Worm (Caenorhabditis elegans) whole organism, young adult: ENCODE data around the gene mpdu-1.

Experiments used
- B0336.3 ChIP-seq: fragments of 200-800 bp; sonication (Bioruptor generic); IDR thresholded peaks from 2 replicates; pipeline ENCODE4 v1.3.6; 2022; ENCODE audit warnings: missing genetic modification characterization, missing compliant biosample characterization
- C06A6.2 ChIP-seq: fragments of 200-800 bp; sonication (Bioruptor generic); conservative IDR thresholded peaks from 2 replicates; pipeline ENCODE4 v1.3.6; 2022; ENCODE audit warnings: missing genetic modification characterization, missing compliant biosample characterization
- D2030.7 ChIP-seq: fragments of 200-800 bp; sonication (Bioruptor generic); IDR thresholded peaks from 2 replicates; pipeline ENCODE4 v1.3.6; 2022; ENCODE audit warnings: missing genetic modification reagents, missing genetic modification characterization, missing compliant biosample characterization
- F37B4.10 ChIP-seq: fragments of 200-800 bp; sonication (Bioruptor generic); IDR thresholded peaks from 2 replicates; pipeline ENCODE4 v1.3.6; 2022; ENCODE audit warnings: missing genetic modification characterization, missing compliant biosample characterization
- F49E8.2 ChIP-seq: sonication (generic microtip); optimal IDR thresholded peaks from 3 replicates; lab custom pipeline; 2017; ENCODE audit warnings: missing genetic modification characterization, mild to moderate bottlenecking, missing compliant biosample characterization, antibody characterized with exemption, moderate library complexity; ENCODE audit not compliant: insufficient read depth
- F55B11.4 ChIP-seq: sonication (generic microtip); optimal IDR thresholded peaks from 2 replicates; lab custom pipeline; 2016; ENCODE audit warnings: missing compliant biosample characterization, missing genetic modification characterization, borderline replicate concordance; ENCODE audit not compliant: insufficient read depth
- Y53G8AR.9 ChIP-seq: fragments of 200-800 bp; sonication (Bioruptor generic); conservative IDR thresholded peaks from 2 replicates; pipeline ENCODE4 v1.3.6; 2022; ENCODE audit warnings: missing genetic modification reagents, missing genetic modification characterization, missing compliant biosample characterization
- Y56A3A.18 ChIP-seq: fragments of 200-800 bp; sonication (Bioruptor generic); IDR thresholded peaks from 2 replicates; pipeline ENCODE4 v1.3.6; 2022; ENCODE audit warnings: missing genetic modification reagents, missing genetic modification characterization, missing compliant biosample characterization
- akir-1 ChIP-seq: fragments of 200-800 bp; sonication (Bioruptor generic); optimal IDR thresholded peaks from 2 replicates; lab custom pipeline; 2018; ENCODE audit warnings: mild to moderate bottlenecking, missing genetic modification characterization, moderate library complexity, missing compliant biosample characterization
- atf-7 ChIP-seq: sonication (generic microtip); optimal IDR thresholded peaks from 2 replicates; lab custom pipeline; 2017; ENCODE audit warnings: mild to moderate bottlenecking, missing genetic modification characterization, missing compliant biosample characterization
- attf-6 ChIP-seq: fragments of 200-800 bp; sonication (Bioruptor generic); IDR thresholded peaks from 2 replicates; pipeline ENCODE4 v1.3.6; 2022; ENCODE audit warnings: missing genetic modification reagents, missing genetic modification characterization, missing compliant biosample characterization
- bed-1 ChIP-seq: fragments of 200-800 bp; sonication (Bioruptor generic); IDR thresholded peaks from 2 replicates; pipeline ENCODE4 v1.3.6; 2022; ENCODE audit warnings: missing genetic modification reagents, missing genetic modification characterization, missing compliant biosample characterization
- cebp-2 ChIP-seq: fragments of 200-800 bp; sonication (Bioruptor generic); IDR thresholded peaks from 2 replicates; pipeline ENCODE4 v1.3.6; 2022; ENCODE audit warnings: missing genetic modification characterization, missing compliant biosample characterization
- ceh-100 ChIP-seq: fragments of 200-800 bp; sonication (Bioruptor generic); IDR thresholded peaks from 2 replicates; pipeline ENCODE4 v1.3.6; 2022; ENCODE audit warnings: missing genetic modification reagents, missing genetic modification characterization, missing compliant biosample characterization
- ceh-40 ChIP-seq: fragments of 200-800 bp; sonication (Bioruptor generic); IDR thresholded peaks from 2 replicates; pipeline ENCODE4 v1.3.6; 2022; ENCODE audit warnings: missing genetic modification characterization, missing compliant biosample characterization
- egl-18 ChIP-seq: fragments of 200-800 bp; sonication (Bioruptor generic); IDR thresholded peaks from 2 replicates; pipeline ENCODE4 v1.3.6; 2022; ENCODE audit warnings: missing genetic modification reagents, missing genetic modification characterization, missing compliant biosample characterization
- him-1 ChIP-seq: sonication (generic microtip); optimal IDR thresholded peaks from 2 replicates; lab custom pipeline; 2016; ENCODE audit warnings: missing genotype, missing genetic modification reagents, missing genetic modification characterization, missing compliant biosample characterization
- hlh-12 ChIP-seq: sonication (generic microtip); optimal IDR thresholded peaks from 2 replicates; lab custom pipeline; 2016; ENCODE audit warnings: missing genetic modification characterization, missing compliant biosample characterization
- hmg-20 ChIP-seq: fragments of 200-800 bp; sonication (Bioruptor generic); IDR thresholded peaks from 2 replicates; pipeline ENCODE4 v1.3.6; 2022; ENCODE audit warnings: missing genetic modification reagents, missing genetic modification characterization, missing compliant biosample characterization
- lin-54 ChIP-seq: fragments of 200-800 bp; sonication (Bioruptor generic); optimal IDR thresholded peaks from 2 replicates; lab custom pipeline; 2018; ENCODE audit warnings: mild to moderate bottlenecking, missing genetic modification characterization, missing compliant biosample characterization
- madf-3 ChIP-seq: fragments of 200-800 bp; sonication (Bioruptor generic); IDR thresholded peaks from 2 replicates; pipeline ENCODE4 v1.3.6; 2022; ENCODE audit warnings: missing genetic modification reagents, missing genetic modification characterization, missing compliant biosample characterization
- madf-6 ChIP-seq: fragments of 200-800 bp; sonication (Bioruptor generic); IDR thresholded peaks from 2 replicates; pipeline ENCODE4 v1.3.6; 2022; ENCODE audit warnings: missing genetic modification reagents, missing genetic modification characterization, missing compliant biosample characterization
- madf-8 ChIP-seq: fragments of 200-800 bp; sonication (Bioruptor generic); conservative IDR thresholded peaks from 2 replicates; pipeline ENCODE4 v1.3.6; 2022; ENCODE audit warnings: missing genetic modification reagents, missing genetic modification characterization, missing compliant biosample characterization
- nhr-120 ChIP-seq: fragments of 200-800 bp; sonication (Bioruptor generic); IDR thresholded peaks from 2 replicates; pipeline ENCODE4 v1.3.6; 2022; ENCODE audit warnings: missing genetic modification characterization, missing compliant biosample characterization
- nhr-27 ChIP-seq: fragments of 200-800 bp; sonication (Bioruptor generic); optimal IDR thresholded peaks from 2 replicates; lab custom pipeline; 2018; ENCODE audit warnings: mild to moderate bottlenecking, missing genetic modification characterization, moderate library complexity, missing compliant biosample characterization
- nhr-80 ChIP-seq: sonication (generic microtip); optimal IDR thresholded peaks from 2 replicates; lab custom pipeline; 2016; ENCODE audit warnings: missing genetic modification characterization, missing compliant biosample characterization
- nhr-90 ChIP-seq: sonication (generic microtip); optimal IDR thresholded peaks from 2 replicates; lab custom pipeline; 2016; ENCODE audit warnings: missing genotype, mild to moderate bottlenecking, missing genetic modification characterization, missing compliant biosample characterization
- sea-2 ChIP-seq: fragments of 200-800 bp; sonication (Bioruptor generic); IDR thresholded peaks from 2 replicates; pipeline ENCODE4 v1.3.6; 2022; ENCODE audit warnings: missing genetic modification characterization, missing compliant biosample characterization
- somi-1 ChIP-seq: fragments of 200-800 bp; sonication (Bioruptor generic); optimal IDR thresholded peaks from 2 replicates; lab custom pipeline; 2018; ENCODE audit warnings: mild to moderate bottlenecking, missing genetic modification characterization, missing compliant biosample characterization
- sptf-2 ChIP-seq: fragments of 200-800 bp; sonication (Bioruptor generic); optimal IDR thresholded peaks from 2 replicates; lab custom pipeline; 2018; ENCODE audit warnings: mild to moderate bottlenecking, missing genetic modification characterization, missing compliant biosample characterization
- tbp1 ChIP-seq: fragments of 200-800 bp; sonication (Bioruptor generic); optimal IDR thresholded peaks from 2 replicates; lab custom pipeline; 2018; ENCODE audit warnings: mild to moderate bottlenecking, missing genetic modification characterization, missing compliant biosample characterization
- xnd-1 ChIP-seq: sonication (generic microtip); optimal IDR thresholded peaks from 2 replicates; lab custom pipeline; 2016; ENCODE audit warnings: missing genotype, missing genetic modification reagents, missing genetic modification characterization, missing compliant biosample characterization
- ztf-26 ChIP-seq: sonication (generic microtip); optimal IDR thresholded peaks from 2 replicates; lab custom pipeline; 2017; ENCODE audit warnings: missing genetic modification characterization, missing compliant biosample characterization

The mpdu-1 gene

ce11 chrV:8387056-8387455 is 28.1 kb upstream of the mpdu-1 start, which contains the start of gene gcy-7:
gcy-7 (plus strand) TSS chrV:8387356.
- TF ChIP-seq sea-2 (GFP tag; lab: Robert Waterston, UW) (no peak), hlh-12 (tag; lab: Kevin White, UChicago) (no peak), nhr-120 (no peak), hmg-20 (GFP tag; lab: Robert Waterston, UW) (no peak), ceh-100 (no peak), madf-8 (GFP tag; lab: Robert Waterston, UW) (no peak), him-1 (tag; lab: Kevin White, UChicago) (no peak), F37B4.10 (GFP tag; lab: Robert Waterston, UW) (no peak)

- TF ChIP-seq lin-54 (GFP tag; lab: Kevin White, UChicago) (no peak), nhr-80 (peak; percentile 25), sptf-2 (GFP tag; lab: Kevin White, UChicago) (no peak), C06A6.2 (GFP tag; lab: Robert Waterston, UW) (no peak)
Observed at ce11 chrV:8385879-8386530, 27.0 kb upstream of the mpdu-1 start, which contains the start of gene hsp-17. hsp-17 (minus strand) TSS chrV:8385929.

ce11 chrV:8384809-8385208 is 25.8 kb upstream of the mpdu-1 start:
- TF ChIP-seq madf-3 (GFP tag; lab: Robert Waterston, UW) (no peak), madf-6 (GFP tag; lab: Robert Waterston, UW) (no peak), nhr-90 (tag; lab: Kevin White, UChicago) (peak; percentile 70), bed-1 (GFP tag; lab: Robert Waterston, UW) (0 out of 2 replicates have a peak, but pooled peaks have one; percentile 6), F55B11.4 (tag; lab: Kevin White, UChicago) (no peak), Y56A3A.18 (GFP tag; lab: Robert Waterston, UW) (peak; percentile 30; the same call in 1 of the 2 replicates), B0336.3 (GFP tag; lab: Robert Waterston, UW) (peak; percentile 57; the same call in 1 of the 2 replicates), somi-1 (no peak), Y53G8AR.9 (peak; percentile 68; the same call in 1 of the 2 replicates), F49E8.2 (tag; lab: Kevin White, UChicago) (no peak), ztf-26 (tag; lab: Kevin White, UChicago) (no peak), egl-18 (no peak), hmg-20 (GFP tag; lab: Robert Waterston, UW) (no peak), cebp-2 (GFP tag; lab: Robert Waterston, UW) (0 out of 2 replicates have a peak, but pooled peaks have one; percentile 23), nhr-27 (tag; lab: Kevin White, UChicago) (no peak), ceh-40 (GFP tag; lab: Robert Waterston, UW) (peak; percentile 6; the same call in 1 of the 2 replicates), D2030.7 (GFP tag; lab: Robert Waterston, UW) (no peak)

- TF ChIP-seq akir-1 (GFP tag; lab: Kevin White, UChicago): no peak
- TF ChIP-seq nhr-80: peak; percentile 74
- no peak for TF ChIP-seq xnd-1 (tag; lab: Kevin White, UChicago)
- TF ChIP-seq tbp1 (GFP tag; lab: Kevin White, UChicago): peak; percentile 0
- no peak for TF ChIP-seq attf-6 (GFP tag; lab: Robert Waterston, UW)
- TF ChIP-seq nhr-27 (tag; lab: Kevin White, UChicago): no peak
- TF ChIP-seq atf-7 (tag; lab: Kevin White, UChicago): peak; percentile 37
Observed at ce11 chrV:8383716-8384115, 24.8 kb upstream of the mpdu-1 start, which contains the start of gene F52E1.14. F52E1.14 (plus strand) TSS chrV:8383922.
